Worm (Caenorhabditis elegans): Measurements from ENCODE around the gene ZK792.7.

DNA sequence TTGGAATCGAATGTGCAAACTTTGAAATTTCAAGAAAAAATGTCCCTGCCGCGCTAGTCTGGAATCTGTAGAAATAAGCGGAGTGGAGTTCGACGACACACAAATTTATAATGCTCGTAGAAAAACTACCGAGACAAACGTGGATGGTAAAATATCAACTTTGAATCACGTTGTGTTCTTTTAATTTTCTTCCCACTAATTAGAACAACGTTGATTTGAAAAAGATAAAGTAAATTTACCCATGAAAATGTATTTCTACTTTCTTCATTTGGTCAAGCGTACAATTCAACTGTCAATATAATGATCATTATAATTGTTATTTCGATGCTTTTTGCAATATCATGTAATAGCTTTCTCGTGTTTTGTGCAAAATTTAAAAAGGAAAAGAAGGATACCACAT lies 48.2 kb downstream of the ZK792.7 start, which contains the start of gene K01A6.5:
- no peak for TF ChIP-seq skn-1 (tag; optimal IDR thresholded peaks at IDR 0.05)
- TF ChIP-seq nhr-77 (tag; optimal IDR thresholded peaks at IDR 0.05): no peak
- no peak for TF ChIP-seq unc-62 (GFP tag; optimal IDR thresholded peaks at IDR 0.05)
- TF ChIP-seq blmp-1 (tag; optimal IDR thresholded peaks at IDR 0.05; ENCODE audit: insufficient read depth): no peak
- TF ChIP-seq snpc-4 (tag; optimal IDR thresholded peaks at IDR 0.05): no peak
- no peak for TF ChIP-seq nhr-25 (tag; optimal IDR thresholded peaks at IDR 0.05)
- TF ChIP-seq aly-2 (tag; optimal IDR thresholded peaks at IDR 0.05): no peak
- no peak for TF ChIP-seq egl-27 (tag; optimal IDR thresholded peaks at IDR 0.05)
- TF ChIP-seq nhr-10 (tag; optimal IDR thresholded peaks at IDR 0.05): no peak
- TF ChIP-seq ztf-4 (tag; optimal IDR thresholded peaks at IDR 0.05): no peak
